Worm (Caenorhabditis elegans): ENCODE results near the gene ZK757.10.

The ZK757.10 gene

ce11 chrIII:9867780-9868503 lies 9.1 kb upstream of the ZK757.10 start, which contains the start of gene dhhc-4 (continued):
- TF ChIP-seq ets-5 (GFP tag; IDR thresholded peaks at IDR 0.05), result no peak
- no peak for TF ChIP-seq elt-3 (tag; optimal IDR thresholded peaks at IDR 0.05)
- peak; percentile 94 for TF ChIP-seq dsc-1 (tag; optimal IDR thresholded peaks at IDR 0.05)
- no peak for TF ChIP-seq nhr-76 (tag; optimal IDR thresholded peaks at IDR 0.05)
- no peak for TF ChIP-seq nhr-84 (tag; optimal IDR thresholded peaks at IDR 0.05)
- peak; percentile 94 for TF ChIP-seq tbx-2 (tag; optimal IDR thresholded peaks at IDR 0.05)
- TF ChIP-seq Y116A8C.19 (tag; optimal IDR thresholded peaks at IDR 0.05; ENCODE audit: borderline replicate concordance), result peak; percentile 73
- TF ChIP-seq unc-30 (tag; optimal IDR thresholded peaks at IDR 0.05), result no peak
- TF ChIP-seq unc-98 (GFP tag; IDR thresholded peaks at IDR 0.05), result peak; percentile 88
- no peak for TF ChIP-seq fos-1 (tag; optimal IDR thresholded peaks at IDR 0.05)
- TF ChIP-seq swsn-7 (tag; optimal IDR thresholded peaks at IDR 0.05), result peak; percentile 89
- TF ChIP-seq skn-1 (tag; optimal IDR thresholded peaks at IDR 0.05), result peak; percentile 30
- TF ChIP-seq aha-1 (tag; optimal IDR thresholded peaks at IDR 0.05), result no peak
- TF ChIP-seq egl-13 (tag; optimal IDR thresholded peaks at IDR 0.05), result peak; percentile 95
- TF ChIP-seq sox-4 (tag; optimal IDR thresholded peaks at IDR 0.05), result peak; percentile 91
- peak; percentile 72 for TF ChIP-seq elt-2 (tag; optimal IDR thresholded peaks at IDR 0.05)
- peak; percentile 85 for TF ChIP-seq nhr-20 (tag; optimal IDR thresholded peaks at IDR 0.05)
- TF ChIP-seq pag-3 (tag; optimal IDR thresholded peaks at IDR 0.05; ENCODE audit: borderline replicate concordance, insufficient read depth), result no peak
- TF ChIP-seq fkh-8 (tag; optimal IDR thresholded peaks at IDR 0.05), result peak; percentile 85
- peak; percentile 82 for TF ChIP-seq isw-1 (GFP tag; IDR thresholded peaks at IDR 0.05)
- no peak for TF ChIP-seq ztf-4 (tag; optimal IDR thresholded peaks at IDR 0.05)
- no peak for TF ChIP-seq mef-2 (tag; optimal IDR thresholded peaks at IDR 0.05)
- TF ChIP-seq ama-1 (optimal IDR thresholded peaks at IDR 0.05), result no peak
- TF ChIP-seq nhr-90 (tag; optimal IDR thresholded peaks at IDR 0.05; ENCODE audit: poor library complexity), result peak; percentile 96
- no peak for TF ChIP-seq sptf-1 (tag; optimal IDR thresholded peaks at IDR 0.05)
- TF ChIP-seq nhr-28 (tag; optimal IDR thresholded peaks at IDR 0.05), result no peak
- TF ChIP-seq nhr-237 (tag; optimal IDR thresholded peaks at IDR 0.05), result no peak
- peak; percentile 74 to 87 for TF ChIP-seq lsy-2 (tag; optimal IDR thresholded peaks at IDR 0.05)
- no peak for TF ChIP-seq nhr-11 (tag; optimal IDR thresholded peaks at IDR 0.05)
- peak; percentile 94 for TF ChIP-seq nhr-71 (tag; optimal IDR thresholded peaks at IDR 0.05)
- peak; percentile 33 for TF ChIP-seq vab-15 (tag; optimal IDR thresholded peaks at IDR 0.05)
- peak; percentile 89 for TF ChIP-seq blmp-1 (tag; optimal IDR thresholded peaks at IDR 0.05)
- peak; percentile 92 to 93 for TF ChIP-seq lin-35 (GFP tag; optimal IDR thresholded peaks at IDR 0.05)
- no peak for TF ChIP-seq fkh-10 (GFP tag; optimal IDR thresholded peaks at IDR 0.05)

- TF ChIP-seq isw-1 (GFP tag; IDR thresholded peaks at IDR 0.05) (no peak), lin-14 (GFP tag; optimal IDR thresholded peaks at IDR 0.05) (no peak)
Measured at ce11 chrIII:9871032-9871431, 6.0 kb upstream of the ZK757.10 start, which contains the start of gene ZK757.1. Gene ZK757.1 (minus strand): TSS chrIII:9871132.

ce11 chrIII:9874515-9874914 lies 2.5 kb upstream of the ZK757.10 start:
- TF ChIP-seq C16A3.4 (tag; optimal IDR thresholded peaks at IDR 0.05), result no peak
- no peak for TF ChIP-seq xbp-1 (tag; optimal IDR thresholded peaks at IDR 0.05)
- no peak for TF ChIP-seq unc-86 (tag; optimal IDR thresholded peaks at IDR 0.05)
- TF ChIP-seq elt-2 (tag; optimal IDR thresholded peaks at IDR 0.05), result no peak
- TF ChIP-seq blmp-1 (tag; optimal IDR thresholded peaks at IDR 0.05), result no peak
- TF ChIP-seq irx-1 (tag; optimal IDR thresholded peaks at IDR 0.05), result no peak
- no peak for TF ChIP-seq nhr-237 (tag; optimal IDR thresholded peaks at IDR 0.05)
- no peak for TF ChIP-seq mab-9 (GFP tag; IDR thresholded peaks at IDR 0.05)
